Worm (Caenorhabditis elegans): ENCODE results near the gene ins-19.

The ins-19 gene

ce11 chrII:3109533-3109932, 16.7 kb downstream of the ins-19 start:
- TF ChIP-seq ceh-82 (tag; optimal IDR thresholded peaks at IDR 0.05) = no peak
- no peak for TF ChIP-seq nhr-67 (tag; optimal IDR thresholded peaks at IDR 0.05)
- TF ChIP-seq lin-15B (tag; optimal IDR thresholded peaks at IDR 0.05) = no peak
- no peak for TF ChIP-seq fkh-2 (tag; optimal IDR thresholded peaks at IDR 0.05)

- TF ChIP-seq pqm-1 (tag; optimal IDR thresholded peaks at IDR 0.05) (no peak), elt-3 (tag; optimal IDR thresholded peaks at IDR 0.05) (no peak)
These were observed 18.1 kb downstream of the ins-19 start for ce11 chrII:3108101-3108500.

- no peak for TF ChIP-seq jun-1 (tag; optimal IDR thresholded peaks at IDR 0.05)
- no peak for TF ChIP-seq ceh-9 (tag; optimal IDR thresholded peaks at IDR 0.05)
- TF ChIP-seq fos-1 (tag; optimal IDR thresholded peaks at IDR 0.05) = no peak
- no peak for TF ChIP-seq hmg-11 (tag; optimal IDR thresholded peaks at IDR 0.05)
- TF ChIP-seq ceh-82 (tag; optimal IDR thresholded peaks at IDR 0.05) = no peak
- TF ChIP-seq R02D3.7 (tag; optimal IDR thresholded peaks at IDR 0.05) = no peak
- no peak for TF ChIP-seq eor-1 (tag; optimal IDR thresholded peaks at IDR 0.05)
- no peak for TF ChIP-seq lin-39 (tag; optimal IDR thresholded peaks at IDR 0.05)
- TF ChIP-seq lin-15B (tag; optimal IDR thresholded peaks at IDR 0.05) = no peak
- no peak for TF ChIP-seq nhr-237 (tag; optimal IDR thresholded peaks at IDR 0.05)
- TF ChIP-seq nhr-25 (tag; optimal IDR thresholded peaks at IDR 0.05) = no peak
- no peak for TF ChIP-seq nhr-12 (tag; optimal IDR thresholded peaks at IDR 0.05)
- no peak for TF ChIP-seq elt-1 (tag; optimal IDR thresholded peaks at IDR 0.05)
- no peak for TF ChIP-seq nhr-28 (tag; optimal IDR thresholded peaks at IDR 0.05)
- TF ChIP-seq elt-3 (tag; optimal IDR thresholded peaks at IDR 0.05) = no peak
- TF ChIP-seq egl-5 (tag; optimal IDR thresholded peaks at IDR 0.05) = no peak
- no peak for TF ChIP-seq zag-1 (tag; optimal IDR thresholded peaks at IDR 0.05)
- TF ChIP-seq nfya-1 (tag; optimal IDR thresholded peaks at IDR 0.05; ENCODE audit: insufficient read depth) = no peak
- no peak for TF ChIP-seq nhr-67 (tag; optimal IDR thresholded peaks at IDR 0.05)
These were observed 20.5 kb downstream of the ins-19 start, which contains the start of gene clec-122 for ce11 chrII:3105765-3106164. Gene clec-122 (plus strand): TSS chrII:3106065.

DNA sequence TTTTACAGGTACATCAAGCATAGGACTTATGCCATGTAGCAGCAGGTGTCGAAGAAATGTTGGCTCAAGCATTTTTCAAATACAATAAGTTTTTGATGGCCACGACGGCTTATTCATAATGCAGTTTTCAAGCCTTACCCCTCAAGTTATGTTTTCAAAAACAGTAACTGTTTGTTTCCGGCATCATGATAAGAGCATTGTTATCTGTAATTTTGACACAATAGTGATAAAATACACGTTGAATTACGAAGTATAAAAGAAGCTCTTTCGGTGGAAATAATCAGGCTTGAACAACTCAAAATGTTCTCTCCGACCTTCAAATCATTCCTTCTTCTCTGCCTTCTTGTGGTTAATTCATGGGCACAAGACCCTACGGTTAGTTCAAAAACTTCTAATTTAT, 24.2 kb downstream of the ins-19 start, which contains the start of gene clec-121:
Gene clec-121, plus strand, starts transcription at position 301 of the 400 bp plus-strand sequence.
- TF ChIP-seq nhr-76 (tag; optimal IDR thresholded peaks at IDR 0.05) (no peak), unc-62 (GFP tag; optimal IDR thresholded peaks at IDR 0.05) (no peak), sea-2 (GFP tag; optimal IDR thresholded peaks at IDR 0.05) (no peak), nhr-25 (tag; optimal IDR thresholded peaks at IDR 0.05) (no peak), ceh-16 (tag; optimal IDR thresholded peaks at IDR 0.05) (no peak), elt-3 (tag; optimal IDR thresholded peaks at IDR 0.05) (no peak), egl-27 (tag; optimal IDR thresholded peaks at IDR 0.05) (no peak), ztf-11 (tag; optimal IDR thresholded peaks at IDR 0.05) (no peak), eor-1 (tag; optimal IDR thresholded peaks at IDR 0.05) (no peak), snpc-4 (tag; optimal IDR thresholded peaks at IDR 0.05) (no peak), nhr-237 (tag; optimal IDR thresholded peaks at IDR 0.05) (no peak)

DNA sequence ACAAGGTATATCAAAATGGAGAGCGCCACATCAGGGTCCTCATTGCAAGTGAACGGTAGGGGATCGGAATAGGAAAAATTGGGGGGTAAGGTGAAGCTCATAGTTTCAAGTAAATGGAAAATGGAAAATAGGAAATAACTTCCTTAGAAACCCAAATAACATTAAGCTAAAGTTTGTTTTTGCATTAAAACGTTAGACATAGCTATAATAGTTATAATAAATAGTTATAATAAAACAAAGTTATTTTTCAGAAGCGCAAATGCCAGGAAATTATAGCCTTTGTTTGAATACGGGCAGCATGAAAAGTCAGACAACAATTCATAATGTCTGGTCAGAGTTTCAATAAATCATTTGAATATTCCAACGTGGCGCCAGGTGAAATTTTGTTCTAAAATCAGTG, 25.7 kb downstream of the ins-19 start, which contains the start of gene srg-24:
Gene srg-24, minus strand, starts transcription at position 101 of the 400 bp plus-strand sequence.
- TF ChIP-seq nhr-23 (tag; optimal IDR thresholded peaks at IDR 0.05) (no peak), ceh-28 (tag; optimal IDR thresholded peaks at IDR 0.05) (no peak), nfya-1 (tag; optimal IDR thresholded peaks at IDR 0.05; ENCODE audit: insufficient read depth) (no peak), ceh-9 (tag; optimal IDR thresholded peaks at IDR 0.05) (no peak), ceh-16 (tag; optimal IDR thresholded peaks at IDR 0.05) (no peak), eor-1 (tag; optimal IDR thresholded peaks at IDR 0.05) (no peak), ztf-11 (tag; optimal IDR thresholded peaks at IDR 0.05) (no peak), hmg-11 (tag; optimal IDR thresholded peaks at IDR 0.05) (no peak), lin-15B (tag; optimal IDR thresholded peaks at IDR 0.05) (no peak), elt-1 (tag; optimal IDR thresholded peaks at IDR 0.05) (no peak), mdl-1 (tag; optimal IDR thresholded peaks at IDR 0.05) (no peak), elt-2 (tag; optimal IDR thresholded peaks at IDR 0.05) (no peak), pha-4 (tag; optimal IDR thresholded peaks at IDR 0.05) (no peak), fkh-10 (GFP tag; optimal IDR thresholded peaks at IDR 0.05) (no peak), ama-1 (optimal IDR thresholded peaks at IDR 0.05) (no peak), tbx-2 (tag; optimal IDR thresholded peaks at IDR 0.05) (no peak)
